Worm (Caenorhabditis elegans) whole organism, young adult: ENCODE results near the gene srv-4.
A peak's percentile ranks its signal among the peaks of the same experiment; 100 is the strongest.

Experiments used
- C17E4.6 ChIP-seq: fragments of 200-800 bp; sonication (Bioruptor generic); IDR thresholded peaks from 2 replicates; pipeline ENCODE4 v1.3.6; 2022; ENCODE audit warnings: missing genetic modification reagents, missing genetic modification characterization, missing compliant biosample characterization
- F23B12.7 ChIP-seq: sonication (generic microtip); optimal IDR thresholded peaks from 2 replicates; lab custom pipeline; 2017; ENCODE audit warnings: missing genetic modification characterization, mild to moderate bottlenecking, missing compliant biosample characterization, antibody characterized with exemption, moderate library complexity; ENCODE audit not compliant: insufficient read depth
- F33H1.4 ChIP-seq: fragments of 200-800 bp; sonication (Bioruptor generic); IDR thresholded peaks from 2 replicates; pipeline ENCODE4 v1.3.6; 2022; ENCODE audit warnings: missing genetic modification reagents, missing genetic modification characterization, missing compliant biosample characterization
- ama-1 ChIP-seq, 3 experiments: fragments of 150-350 bp in 1 of 3; sonication (generic microtip) in 2 of 3; optimal IDR thresholded peaks; 2 replicates each; lab custom pipeline; 2014 to 2018; ENCODE audit warnings: missing biosample characterization in 2 of 3, missing genetic modification characterization in 2 of 3, missing genetic modification reagents in 2 of 3
- atf-7 ChIP-seq: sonication (generic microtip); optimal IDR thresholded peaks from 2 replicates; lab custom pipeline; 2017; ENCODE audit warnings: mild to moderate bottlenecking, missing genetic modification characterization, missing compliant biosample characterization
- attf-6 ChIP-seq: fragments of 200-800 bp; sonication (Bioruptor generic); IDR thresholded peaks from 2 replicates; pipeline ENCODE4 v1.3.6; 2022; ENCODE audit warnings: missing genetic modification reagents, missing genetic modification characterization, missing compliant biosample characterization
- egrh-3 ChIP-seq: fragments of 200-800 bp; sonication (Bioruptor generic); IDR thresholded peaks from 2 replicates; pipeline ENCODE4 v1.3.6; 2022; ENCODE audit warnings: missing genetic modification reagents, missing genetic modification characterization, missing compliant biosample characterization
- madf-8 ChIP-seq: fragments of 200-800 bp; sonication (Bioruptor generic); conservative IDR thresholded peaks from 2 replicates; pipeline ENCODE4 v1.3.6; 2022; ENCODE audit warnings: missing genetic modification reagents, missing genetic modification characterization, missing compliant biosample characterization
- mxl-1 ChIP-seq: sonication (generic microtip); optimal IDR thresholded peaks from 2 replicates; lab custom pipeline; 2016; ENCODE audit warnings: missing genetic modification characterization, missing compliant biosample characterization
- sea-2 ChIP-seq: fragments of 200-800 bp; sonication (Bioruptor generic); IDR thresholded peaks from 2 replicates; pipeline ENCODE4 v1.3.6; 2022; ENCODE audit warnings: missing genetic modification characterization, missing compliant biosample characterization
- snpc-4 ChIP-seq, 5 experiments: fragments of 150-350 bp in 1 of 5; sonication (generic microtip) in 4 of 5; optimal IDR thresholded peaks; 2 replicates each; lab custom pipeline; 2014 to 2018; ENCODE audit warnings: missing genetic modification characterization in 5 of 5, missing biosample characterization in 3 of 5, antibody characterized with exemption in 2 of 5, mild to moderate bottlenecking in 2 of 5, missing compliant biosample characterization in 2 of 5, missing genotype in 2 of 5, moderate library complexity in 2 of 5, missing genetic modification reagents in 1 of 5
- unc-130 ChIP-seq: sonication (generic microtip); optimal IDR thresholded peaks from 2 replicates; lab custom pipeline; 2016; ENCODE audit warnings: missing genetic modification reagents, missing genetic modification characterization, missing compliant biosample characterization
- ztf-25 ChIP-seq: fragments of 200-800 bp; sonication (Bioruptor generic); IDR thresholded peaks from 2 replicates; pipeline ENCODE4 v1.3.6; 2022; ENCODE audit warnings: missing genetic modification reagents, missing genetic modification characterization, missing compliant biosample characterization

ce11 chrIV:4264649-4265048 is 23.6 kb downstream of the srv-4 start:
- TF ChIP-seq madf-8 (GFP tag; lab: Robert Waterston, UW) (no peak), ztf-25 (no peak), atf-7 (no peak), ama-1 (optimal IDR thresholded peaks at IDR 0.05; lab: Kevin White, UChicago) (no peak), ama-1 (GFP tag; optimal IDR thresholded peaks at IDR 0.05; lab: Kevin White, UChicago) (no peak), mxl-1 (tag; lab: Kevin White, UChicago) (no peak), C17E4.6 (GFP tag; lab: Robert Waterston, UW) (no peak), snpc-4 (GFP tag; optimal IDR thresholded peaks at IDR 0.05; lab: Kevin White, UChicago) (no peak), snpc-4 (tag; optimal IDR thresholded peaks at IDR 0.05; lab: Kevin White, UChicago) (no peak), F33H1.4 (GFP tag; lab: Robert Waterston, UW) (no peak), egrh-3 (GFP tag; lab: Robert Waterston, UW) (peak; percentile 97), unc-130 (GFP tag; lab: Kevin White, UChicago) (no peak), sea-2 (GFP tag; lab: Robert Waterston, UW) (no peak), F23B12.7 (no peak), attf-6 (GFP tag; lab: Robert Waterston, UW) (no peak)
